Comparison of ENCODE assay signal across 3 worm cellular contexts in genomic region chrIV:10714594-10714993, ce11.
TF ChIP-seq lines count a peak whose summit lies in the region.

No protein-coding gene starts in this region.

TF ChIP-seq in whole organism, L1 larva, 84 proteins besides CTCF, POLR2A, EP300 and RAD21 (continued from another document and continues in another):
- TF ChIP-seq lin-14 (GFP tag; optimal IDR thresholded peaks at IDR 0.05; lab: Kevin White, UChicago), result peak; percentile 75
- TF ChIP-seq sup-37 (GFP tag; optimal IDR thresholded peaks at IDR 0.05; lab: Kevin White, UChicago), result no peak
- no peak for TF ChIP-seq mef-2 (tag; optimal IDR thresholded peaks at IDR 0.05; lab: Kevin White, UChicago)
- TF ChIP-seq ceh-88 (GFP tag; IDR thresholded peaks at IDR 0.05; lab: Robert Waterston, UW), result no peak
- no peak for TF ChIP-seq efl-3 (GFP tag; optimal IDR thresholded peaks at IDR 0.05; lab: Kevin White, UChicago)
- TF ChIP-seq vab-15 (tag; optimal IDR thresholded peaks at IDR 0.05; lab: Kevin White, UChicago), result no peak
- TF ChIP-seq Y116A8C.19 (tag; optimal IDR thresholded peaks at IDR 0.05; lab: Kevin White, UChicago; ENCODE audit: borderline replicate concordance), result no peak
- TF ChIP-seq alr-1 (tag; optimal IDR thresholded peaks at IDR 0.05; lab: Kevin White, UChicago; ENCODE audit: borderline replicate concordance), result no peak
- peak; percentile 60 for TF ChIP-seq snu-23 (GFP tag; optimal IDR thresholded peaks at IDR 0.05; lab: Kevin White, UChicago)
- no peak for TF ChIP-seq unc-98 (GFP tag; IDR thresholded peaks at IDR 0.05; lab: Robert Waterston, UW)
- no peak for TF ChIP-seq lin-15B (tag; optimal IDR thresholded peaks at IDR 0.05; lab: Kevin White, UChicago)
- TF ChIP-seq nhr-47 (tag; optimal IDR thresholded peaks at IDR 0.05; lab: Kevin White, UChicago), result peak; percentile 10
- TF ChIP-seq nhr-71 (tag; optimal IDR thresholded peaks at IDR 0.05; lab: Kevin White, UChicago), result peak; percentile 45
- TF ChIP-seq zip-4 (GFP tag; optimal IDR thresholded peaks at IDR 0.05; lab: Kevin White, UChicago), result no peak
- no peak for TF ChIP-seq ama-1 (optimal IDR thresholded peaks at IDR 0.05; lab: Kevin White, UChicago)
- no peak for TF ChIP-seq zag-1 (tag; optimal IDR thresholded peaks at IDR 0.05; lab: Kevin White, UChicago)
- no peak for TF ChIP-seq skn-1 (tag; optimal IDR thresholded peaks at IDR 0.05; lab: Kevin White, UChicago)
- TF ChIP-seq lin-35 (GFP tag; optimal IDR thresholded peaks at IDR 0.05; lab: Kevin White, UChicago), result peak in 1 of 2 experiments; percentile 46
- TF ChIP-seq nhr-84 (tag; optimal IDR thresholded peaks at IDR 0.05; lab: Kevin White, UChicago), result no peak
- TF ChIP-seq nhr-237 (tag; optimal IDR thresholded peaks at IDR 0.05; lab: Kevin White, UChicago), result no peak
- no peak for TF ChIP-seq rnt-1 (tag; optimal IDR thresholded peaks at IDR 0.05; lab: Kevin White, UChicago)
- no peak for TF ChIP-seq nhr-76 (tag; optimal IDR thresholded peaks at IDR 0.05; lab: Kevin White, UChicago)
- TF ChIP-seq tlp-1 (tag; optimal IDR thresholded peaks at IDR 0.05; lab: Kevin White, UChicago), result no peak
- TF ChIP-seq lin-39 (tag; optimal IDR thresholded peaks at IDR 0.05; lab: Kevin White, UChicago), result no peak
- TF ChIP-seq hlh-17 (GFP tag; optimal IDR thresholded peaks at IDR 0.05; lab: Kevin White, UChicago; ENCODE audit: borderline replicate concordance), result no peak
- peak; percentile 20 for TF ChIP-seq xbp-1 (tag; optimal IDR thresholded peaks at IDR 0.05; lab: Kevin White, UChicago)
- no peak for TF ChIP-seq isw-1 (GFP tag; IDR thresholded peaks at IDR 0.05; lab: Robert Waterston, UW)
- TF ChIP-seq ces-1 (GFP tag; optimal IDR thresholded peaks at IDR 0.05; lab: Kevin White, UChicago), result no peak
- TF ChIP-seq mdl-1 (tag; optimal IDR thresholded peaks at IDR 0.05; lab: Kevin White, UChicago), result no peak
- no peak for TF ChIP-seq F16B12.6 (tag; optimal IDR thresholded peaks at IDR 0.05; lab: Kevin White, UChicago)
- TF ChIP-seq ets-5 (GFP tag; IDR thresholded peaks at IDR 0.05; lab: Robert Waterston, UW), result no peak
- no peak for TF ChIP-seq ceh-90 (tag; optimal IDR thresholded peaks at IDR 0.05; lab: Kevin White, UChicago)
- TF ChIP-seq pag-3 (tag; optimal IDR thresholded peaks at IDR 0.05; lab: Kevin White, UChicago; ENCODE audit: borderline replicate concordance, insufficient read depth), result no peak
- TF ChIP-seq nhr-85 (tag; lab: Kevin White, UChicago), result peak; percentile 68
- TF ChIP-seq nhr-77 (tag; optimal IDR thresholded peaks at IDR 0.05; lab: Kevin White, UChicago), result peak; percentile 28
- no peak for TF ChIP-seq C04F5.9 (tag; optimal IDR thresholded peaks at IDR 0.05; lab: Kevin White, UChicago)
- peak; percentile 23 for TF ChIP-seq swsn-7 (tag; optimal IDR thresholded peaks at IDR 0.05; lab: Kevin White, UChicago)
- peak; percentile 23 to 29 for TF ChIP-seq efl-1 (optimal IDR thresholded peaks at IDR 0.05; lab: Kevin White, UChicago)
- TF ChIP-seq efl-1 (GFP tag; optimal IDR thresholded peaks at IDR 0.05 in 1 of 2; lab: Kevin White, UChicago), result peak; percentile 0 to 89
- TF ChIP-seq nhr-20 (tag; optimal IDR thresholded peaks at IDR 0.05; lab: Kevin White, UChicago), result peak; percentile 58
- TF ChIP-seq fkh-8 (tag; optimal IDR thresholded peaks at IDR 0.05; lab: Kevin White, UChicago), result peak; percentile 42
- TF ChIP-seq blmp-1 (tag; optimal IDR thresholded peaks at IDR 0.05; lab: Kevin White, UChicago), result peak; percentile 57
- TF ChIP-seq egl-13 (tag; optimal IDR thresholded peaks at IDR 0.05; lab: Kevin White, UChicago), result no peak
- peak; percentile 15 to 33 for TF ChIP-seq lsy-2 (tag; optimal IDR thresholded peaks at IDR 0.05; lab: Kevin White, UChicago)
- peak; percentile 22 for TF ChIP-seq nhr-90 (tag; optimal IDR thresholded peaks at IDR 0.05; lab: Kevin White, UChicago; ENCODE audit: poor library complexity)

TF ChIP-seq in whole organism, L2 larva, 48 proteins besides CTCF, POLR2A, EP300 and RAD21 (continued from another document):
- TF ChIP-seq nhr-129 (tag; optimal IDR thresholded peaks at IDR 0.05; lab: Kevin White, UChicago) (peak; percentile 60), blmp-1 (tag; optimal IDR thresholded peaks at IDR 0.05; lab: Kevin White, UChicago; ENCODE audit: insufficient read depth) (no peak), alr-1 (tag; optimal IDR thresholded peaks at IDR 0.05; lab: Kevin White, UChicago) (no peak), unc-62 (GFP tag; optimal IDR thresholded peaks at IDR 0.05; lab: Kevin White, UChicago) (no peak), ztf-1 (GFP tag; conservative IDR thresholded peaks at IDR 0.05; lab: Robert Waterston, UW) (no peak), sma-9 (GFP tag; optimal IDR thresholded peaks at IDR 0.05; lab: Kevin White, UChicago) (peak; percentile 46), sma-9 (tag; optimal IDR thresholded peaks at IDR 0.05; lab: Kevin White, UChicago) (no peak), egl-27 (tag; optimal IDR thresholded peaks at IDR 0.05; lab: Kevin White, UChicago) (peak; percentile 21), mdl-1 (tag; optimal IDR thresholded peaks at IDR 0.05; lab: Kevin White, UChicago) (no peak), peb-1 (tag; optimal IDR thresholded peaks at IDR 0.05; lab: Kevin White, UChicago) (no peak), Y55F3AM.14 (GFP tag; optimal IDR thresholded peaks at IDR 0.05; lab: Kevin White, UChicago) (no peak), fos-1 (tag; optimal IDR thresholded peaks at IDR 0.05; lab: Kevin White, UChicago) (peak; percentile 43)

TF ChIP-seq in whole organism, L3 larva, 47 proteins besides CTCF, POLR2A, EP300 and RAD21 (continued from another document):
- TF ChIP-seq pha-4 (tag; optimal IDR thresholded peaks at IDR 0.05; lab: Kevin White, UChicago), result peak; percentile 78
